Fruit fly (Drosophila melanogaster) whole organism, prepupa: ENCODE results near the gene CG31347.
"Not testable (repeated sequence)": the region's sequence is repeated elsewhere in the genome, so short reads cannot be mapped to it uniquely, and the experiment has no call there.

Experiments
- CG6163 ChIP-seq: fragments of 200-800 bp; sonication (Bioruptor generic); IDR thresholded peaks from 3 replicates; pipeline ENCODE4 v1.3.6; 2022; ENCODE audit warnings: missing biosample characterization, missing genetic modification characterization
- Eip93F ChIP-seq: fragments of 200-800 bp; sonication (Bioruptor generic); optimal IDR thresholded peaks from 2 replicates; lab custom pipeline; 2016; ENCODE audit warnings: missing biosample characterization, mild to moderate bottlenecking, missing genetic modification characterization
- fd59A ChIP-seq: fragments of 200-800 bp; sonication (Bioruptor generic); optimal IDR thresholded peaks from 2 replicates; lab custom pipeline; 2017; ENCODE audit warnings: missing biosample characterization, mild to moderate bottlenecking, missing genetic modification characterization, missing genetic modification reagents

dm6 chr3R:12712178-12713172 is 20.1 kb upstream of the CG31347 start, which contains the start of gene PolQ:
- TF ChIP-seq CG6163 (GFP tag; lab: Robert Waterston, UW) = 0 out of 3 replicates have a peak, but pooled peaks have one; percentile 25
- not testable (repeated sequence) for TF ChIP-seq fd59A, Eip93F (GFP tag; lab: Kevin White, UChicago)
